Fruit fly (Drosophila melanogaster) whole organism, embryonic: Measurements from ENCODE around the gene Pino.

Experiments
- B-H2 ChIP-seq: fragments of 200-800 bp; sonication (Bioruptor generic); optimal IDR thresholded peaks from 2 replicates; lab custom pipeline; 2018; ENCODE audit warnings: missing biosample characterization, mild to moderate bottlenecking, missing genetic modification characterization
- Blimp-1 ChIP-seq: fragments of 200-800 bp; sonication (Bioruptor generic); optimal IDR thresholded peaks from 3 replicates; lab custom pipeline; 2018; ENCODE audit warnings: missing biosample characterization, missing genetic modification characterization, mild to moderate bottlenecking, moderate library complexity, missing genetic modification reagents
- CG10543 ChIP-seq: fragments of 200-800 bp; sonication (Bioruptor generic); optimal IDR thresholded peaks from 3 replicates; lab custom pipeline; 2017; ENCODE audit warnings: missing biosample characterization, mild to moderate bottlenecking, missing genetic modification characterization, moderate library complexity
- CG12071 ChIP-seq: fragments of 200-800 bp; sonication (Bioruptor generic); optimal IDR thresholded peaks from 3 replicates; lab custom pipeline; 2018; ENCODE audit warnings: missing biosample characterization, mild to moderate bottlenecking, missing genetic modification characterization
- CG1233 ChIP-seq: fragments of 200-800 bp; sonication (Bioruptor generic); optimal IDR thresholded peaks from 4 replicates; lab custom pipeline; 2018; ENCODE audit warnings: missing biosample characterization, mild to moderate bottlenecking, missing genetic modification characterization
- CG12659 ChIP-seq: fragments of 200-800 bp; sonication (Bioruptor generic); optimal IDR thresholded peaks from 3 replicates; lab custom pipeline; 2017; ENCODE audit warnings: mild to moderate bottlenecking, missing biosample characterization, missing genetic modification reagents, missing genetic modification characterization
- CG12769 ChIP-seq: fragments of 200-800 bp; sonication (Bioruptor generic); optimal IDR thresholded peaks from 2 replicates; lab custom pipeline; 2019; ENCODE audit warnings: missing biosample characterization, mild to moderate bottlenecking, missing genetic modification characterization, moderate library complexity
- CG13894 ChIP-seq: fragments of 200-800 bp; sonication (Bioruptor generic); optimal IDR thresholded peaks from 3 replicates; lab custom pipeline; 2018; ENCODE audit warnings: missing biosample characterization, mild to moderate bottlenecking, missing genetic modification characterization, moderate library complexity
- CG14441 ChIP-seq: fragments of 200-800 bp; sonication (Bioruptor generic); IDR thresholded peaks from 2 replicates; pipeline ENCODE4 v1.3.6; 2022; ENCODE audit warnings: missing biosample characterization, missing genetic modification characterization
- CG15011 ChIP-seq: fragments of 200-800 bp; sonication (Bioruptor generic); optimal IDR thresholded peaks from 3 replicates; lab custom pipeline; 2018; ENCODE audit warnings: missing biosample characterization, mild to moderate bottlenecking, missing genetic modification characterization
- CG2678 ChIP-seq: fragments of 200-800 bp; sonication (Bioruptor generic); optimal IDR thresholded peaks from 3 replicates; lab custom pipeline; 2019; ENCODE audit warnings: missing biosample characterization, mild to moderate bottlenecking, missing genetic modification characterization, moderate library complexity
- CG30431 ChIP-seq: fragments of 200-800 bp; sonication (Bioruptor generic); optimal IDR thresholded peaks from 2 replicates; lab custom pipeline; 2017; ENCODE audit warnings: missing biosample characterization, missing genetic modification characterization
- CG4820 ChIP-seq: fragments of 200-800 bp; sonication (Bioruptor generic); optimal IDR thresholded peaks from 3 replicates; lab custom pipeline; 2016; ENCODE audit warnings: missing biosample characterization, missing genetic modification characterization
- CG6175 ChIP-seq: fragments of 200-800 bp; sonication (Bioruptor generic); IDR thresholded peaks from 3 replicates; pipeline ENCODE4 v1.3.6; 2022; ENCODE audit warnings: missing biosample characterization, missing genetic modification characterization
- CG8281 ChIP-seq: fragments of 200-800 bp; sonication (Bioruptor generic); optimal IDR thresholded peaks from 2 replicates; lab custom pipeline; 2018; ENCODE audit warnings: missing biosample characterization, mild to moderate bottlenecking, missing genetic modification characterization, moderate library complexity
- CG8290 ChIP-seq, 3 experiments: fragments of 200-800 bp; sonication (Bioruptor generic); optimal IDR thresholded peaks; 2 replicates each; lab custom pipeline; 2016 to 2019; ENCODE audit warnings: missing biosample characterization in 3 of 3, missing genetic modification characterization in 3 of 3, mild to moderate bottlenecking in 2 of 3, moderate library complexity in 1 of 3
- CG9215 ChIP-seq: fragments of 200-800 bp; sonication (Bioruptor generic); IDR thresholded peaks from 2 replicates; pipeline ENCODE4 v1.3.6; 2022; ENCODE audit warnings: missing biosample characterization, missing genetic modification characterization
- CG9876 ChIP-seq: fragments of 200-800 bp; sonication (Bioruptor generic); optimal IDR thresholded peaks from 2 replicates; lab custom pipeline; 2016; ENCODE audit warnings: missing biosample characterization, missing genetic modification characterization
- Chrac-16 ChIP-seq: fragments of 200-800 bp; sonication (Bioruptor generic); optimal IDR thresholded peaks from 3 replicates; lab custom pipeline; 2016; ENCODE audit warnings: missing biosample characterization, missing genetic modification characterization
- CrebB ChIP-seq: fragments of 200-800 bp; sonication (Bioruptor generic); optimal IDR thresholded peaks from 3 replicates; lab custom pipeline; 2018; ENCODE audit warnings: missing biosample characterization, mild to moderate bottlenecking, missing genetic modification characterization
- Dip3 ChIP-seq: fragments of 200-800 bp; sonication (Bioruptor generic); optimal IDR thresholded peaks from 3 replicates; lab custom pipeline; 2016; ENCODE audit warnings: missing biosample characterization, missing genetic modification characterization
- Ets65A ChIP-seq: fragments of 200-800 bp; sonication (Bioruptor generic); peaks from one replicate; lab custom pipeline; 2016; ENCODE audit warnings: missing biosample characterization, missing genetic modification characterization
- Hr78 ChIP-seq, 2 experiments: fragments of 200-800 bp in 1 of 2; fragments of >200 bp in 1 of 2; sonication (Bioruptor generic) in 1 of 2; optimal IDR thresholded peaks; 2 replicates each; lab custom pipeline; 2017 to 2019; ENCODE audit warnings: missing biosample characterization in 2 of 2, missing genetic modification characterization in 2 of 2, mild to moderate bottlenecking in 1 of 2, moderate library complexity in 1 of 2
- Med ChIP-seq: fragments of 200-800 bp; sonication (Bioruptor generic); peaks from one replicate; lab custom pipeline; 2016; ENCODE audit warnings: missing biosample characterization, missing genetic modification characterization, mild to moderate bottlenecking, inconsistent platforms, moderate library complexity
- PHDP ChIP-seq: fragments of 200-800 bp; sonication (Bioruptor generic); optimal IDR thresholded peaks from 3 replicates; lab custom pipeline; 2018; ENCODE audit warnings: missing biosample characterization, mild to moderate bottlenecking, missing genetic modification characterization, moderate library complexity
- Pdp1 ChIP-seq, 2 experiments: fragments of 200-800 bp; sonication (Bioruptor generic); optimal IDR thresholded peaks; 3 replicates each; lab custom pipeline; 2016; ENCODE audit warnings: missing biosample characterization in 2 of 2, missing genetic modification characterization in 2 of 2, mild to moderate bottlenecking in 1 of 2, moderate library complexity in 1 of 2
- Rfx ChIP-seq: fragments of 200-800 bp; sonication (Bioruptor generic); IDR thresholded peaks from 2 replicates; pipeline ENCODE4 v1.3.6; 2022; ENCODE audit warnings: missing biosample characterization, missing genetic modification characterization
- chinmo ChIP-seq: fragments of 200-800 bp; sonication (Bioruptor generic); IDR thresholded peaks from 4 replicates; pipeline ENCODE4 v1.3.6; 2022; ENCODE audit warnings: missing biosample characterization, missing genetic modification characterization; ENCODE audit not compliant: partially characterized antibody
- cwo ChIP-seq: fragments of 200-800 bp; sonication (Bioruptor generic); optimal IDR thresholded peaks from 3 replicates; lab custom pipeline; 2017; ENCODE audit warnings: missing biosample characterization, missing genetic modification characterization, mild to moderate bottlenecking, moderate library complexity, missing genetic modification reagents
- exex ChIP-seq: fragments of 200-800 bp; sonication (Bioruptor generic); optimal IDR thresholded peaks from 4 replicates; lab custom pipeline; 2018; ENCODE audit warnings: missing biosample characterization, mild to moderate bottlenecking, missing genetic modification characterization, moderate library complexity
- lab ChIP-seq: fragments of 200-800 bp; sonication (Bioruptor generic); optimal IDR thresholded peaks from 3 replicates; lab custom pipeline; 2017; ENCODE audit warnings: missing biosample characterization, missing genetic modification characterization, mild to moderate bottlenecking, moderate library complexity, missing genetic modification reagents
- mirr ChIP-seq: fragments of 200-800 bp; sonication (Bioruptor generic); optimal IDR thresholded peaks from 3 replicates; lab custom pipeline; 2018; ENCODE audit warnings: missing biosample characterization, mild to moderate bottlenecking, missing genetic modification characterization
- row ChIP-seq: fragments of 200-800 bp; sonication (Bioruptor generic); IDR thresholded peaks from 3 replicates; pipeline ENCODE4 v1.3.6; 2022; ENCODE audit warnings: missing biosample characterization, missing genetic modification characterization
- seq ChIP-seq: fragments of 200-800 bp; sonication (Bioruptor generic); IDR thresholded peaks from 2 replicates; pipeline ENCODE4 v1.3.6; 2022; ENCODE audit warnings: missing biosample characterization, missing genetic modification characterization
- sug ChIP-seq: fragments of 200-800 bp; optimal IDR thresholded peaks from 2 replicates; lab custom pipeline; 2019; ENCODE audit warnings: missing biosample characterization, mild to moderate bottlenecking, missing genetic modification characterization, moderate library complexity
- vnd ChIP-seq: fragments of 200-800 bp; sonication (Bioruptor generic); IDR thresholded peaks from 3 replicates; pipeline ENCODE4 v1.3.6; 2022; ENCODE audit warnings: missing biosample characterization, missing genetic modification characterization; ENCODE audit not compliant: partially characterized antibody

Pino gene

DNA sequence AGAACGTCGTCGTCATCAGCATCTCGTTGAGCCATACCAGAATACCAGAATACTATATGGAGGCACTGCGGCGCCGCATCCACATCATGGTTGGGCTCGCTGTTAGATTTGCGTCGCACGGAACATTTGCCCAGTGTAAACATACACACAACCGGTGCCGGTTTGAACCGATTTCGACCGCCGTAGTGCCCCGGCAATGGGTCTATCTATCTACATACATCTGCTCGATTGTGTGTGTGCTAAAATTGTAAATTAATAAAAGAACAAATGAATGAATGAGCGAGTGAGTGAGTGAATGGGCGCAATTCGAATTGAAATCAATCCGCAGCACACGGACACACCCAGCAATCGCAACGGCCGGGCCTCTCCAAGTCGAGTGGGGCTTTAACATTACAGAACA is 3.3 kb downstream of the Pino start (continued):
- peak; percentile 90; the same call in 2 of the 3 replicates for TF ChIP-seq CG6175 (GFP tag; lab: Robert Waterston, UW)
- TF ChIP-seq chinmo (GFP tag; lab: Robert Waterston, UW), result peak; percentile 79; the same call in 2 of the 4 replicates
- TF ChIP-seq CG12769, result peak; percentile 55
- TF ChIP-seq CrebB, result peak; percentile 43
- TF ChIP-seq Dip3 (GFP tag; lab: Kevin White, UChicago), result no peak
- peak; percentile 58 for TF ChIP-seq B-H2 (GFP tag; lab: Kevin White, UChicago)
- peak; percentile 19 for TF ChIP-seq CG2678 (tag; lab: Kevin White, UChicago)
- no peak for TF ChIP-seq CG4820 (GFP tag; lab: Kevin White, UChicago)
- peak; percentile 24 for TF ChIP-seq CG15011
- TF ChIP-seq CG8290 (GFP tag; optimal IDR thresholded peaks at IDR 0.05; lab: Kevin White, UChicago), result no peak
- TF ChIP-seq CG8290 (tag; optimal IDR thresholded peaks at IDR 0.05; lab: Kevin White, UChicago), result peak in 1 of 2 experiments; percentile 61
- TF ChIP-seq CG10543 (GFP tag; lab: Kevin White, UChicago), result peak; percentile 77
- TF ChIP-seq Chrac-16 (GFP tag; lab: Kevin White, UChicago), result no peak
- TF ChIP-seq CG1233 (GFP tag; lab: Kevin White, UChicago), result no peak
- peak; percentile 8 for TF ChIP-seq PHDP
- peak; percentile 88 for TF ChIP-seq sug (tag; lab: Kevin White, UChicago)
- TF ChIP-seq Pdp1 (GFP tag; optimal IDR thresholded peaks at IDR 0.05; lab: Kevin White, UChicago), result peak in 1 of 2 experiments; percentile 26
- TF ChIP-seq CG14441 (GFP tag; lab: Robert Waterston, UW), result no peak
- peak; percentile 67 for TF ChIP-seq CG13894
- no peak for TF ChIP-seq CG9215 (GFP tag; lab: Robert Waterston, UW)
- peak; percentile 3 for TF ChIP-seq CG12071 (GFP tag; lab: Kevin White, UChicago)
- peak; percentile 22 for TF ChIP-seq lab
- peak in 1 of 2 experiments; percentile 6 for TF ChIP-seq Hr78 (GFP tag; optimal IDR thresholded peaks at IDR 0.05; lab: Kevin White, UChicago)
- peak; percentile 13 for TF ChIP-seq CG12659 (GFP tag; lab: Kevin White, UChicago)
- peak; percentile 16 for TF ChIP-seq Ets65A
- peak; percentile 69 for TF ChIP-seq mirr (GFP tag; lab: Kevin White, UChicago)
- TF ChIP-seq cwo (GFP tag; lab: Kevin White, UChicago), result peak; percentile 63
- TF ChIP-seq Med (GFP tag; lab: Kevin White, UChicago), result peak; percentile 73
- no peak for TF ChIP-seq row (GFP tag; lab: Robert Waterston, UW)
- no peak for TF ChIP-seq Blimp-1
- peak; percentile 99 for TF ChIP-seq CG8281 (tag; lab: Kevin White, UChicago)
- TF ChIP-seq exex, result peak; percentile 53
- TF ChIP-seq Rfx (GFP tag; lab: Robert Waterston, UW), result 0 out of 2 replicates have a peak, but pooled peaks have one; percentile 26
- TF ChIP-seq seq (GFP tag; lab: Robert Waterston, UW), result 0 out of 2 replicates have a peak, but pooled peaks have one; percentile 18

- TF ChIP-seq vnd, result 0 out of 3 replicates have a peak, but pooled peaks have one; percentile 22
- 0 out of 4 replicates have a peak, but pooled peaks have one; percentile 6 for TF ChIP-seq chinmo (GFP tag; lab: Robert Waterston, UW)
- no peak for TF ChIP-seq CG9876 (GFP tag; lab: Kevin White, UChicago)
- TF ChIP-seq Pdp1 (GFP tag; optimal IDR thresholded peaks at IDR 0.05; lab: Kevin White, UChicago), result peak in 1 of 2 experiments; percentile 40
- TF ChIP-seq CG30431 (GFP tag; lab: Kevin White, UChicago), result no peak
These were observed 4.5 kb downstream of the Pino start for dm6 chr2L:1124265-1124664.
